Fruit fly (Drosophila melanogaster) whole organism, embryonic: ENCODE measurements around the gene dnc.

ENCODE experiments used
- ATbp ChIP-seq: fragments of 200-800 bp; sonication (Bioruptor generic); optimal IDR thresholded peaks from 2 replicates; lab custom pipeline; 2017; ENCODE audit warnings: missing biosample characterization, mild to moderate bottlenecking, missing genetic modification characterization, missing genetic modification reagents
- Adf1 ChIP-seq: fragments of 200-800 bp; sonication (Bioruptor generic); IDR thresholded peaks from 2 replicates; pipeline ENCODE4 v1.3.6; 2022; ENCODE audit warnings: missing biosample characterization, missing genetic modification characterization
- Atf3 ChIP-seq: fragments of 200-800 bp; sonication (Bioruptor generic); optimal IDR thresholded peaks from 3 replicates; lab custom pipeline; 2016; ENCODE audit warnings: missing biosample characterization, missing genetic modification characterization
- CG10147 ChIP-seq: fragments of 200-800 bp; sonication (Bioruptor generic); optimal IDR thresholded peaks from 2 replicates; lab custom pipeline; 2019; ENCODE audit warnings: missing biosample characterization, mild to moderate bottlenecking, missing genetic modification characterization, moderate library complexity
- CG10209 ChIP-seq: fragments of 200-800 bp; sonication (Bioruptor generic); optimal IDR thresholded peaks from 3 replicates; lab custom pipeline; 2017; ENCODE audit warnings: missing biosample characterization, mild to moderate bottlenecking, missing genetic modification characterization, missing genetic modification reagents
- CG1024 ChIP-seq: fragments of 200-800 bp; sonication (Bioruptor generic); IDR thresholded peaks from 2 replicates; pipeline ENCODE4 v1.3.6; 2022; ENCODE audit warnings: missing biosample characterization, missing genetic modification characterization
- CG10543 ChIP-seq: fragments of 200-800 bp; sonication (Bioruptor generic); optimal IDR thresholded peaks from 3 replicates; lab custom pipeline; 2017; ENCODE audit warnings: missing biosample characterization, mild to moderate bottlenecking, missing genetic modification characterization, moderate library complexity
- CG10959 ChIP-seq: fragments of 200-800 bp; sonication (Bioruptor generic); IDR thresholded peaks from 2 replicates; pipeline ENCODE4 v1.3.6; 2022; ENCODE audit warnings: missing biosample characterization, missing genetic modification characterization
- CG10979 ChIP-seq: fragments of 200-800 bp; sonication (Bioruptor generic); optimal IDR thresholded peaks from 2 replicates; lab custom pipeline; 2018; ENCODE audit warnings: missing biosample characterization, mild to moderate bottlenecking, missing genetic modification characterization, moderate library complexity
- CG11247 ChIP-seq: fragments of 200-800 bp; sonication (Bioruptor generic); IDR thresholded peaks from 2 replicates; pipeline ENCODE4 v1.3.6; 2022; ENCODE audit warnings: missing biosample characterization, missing genetic modification characterization
- CG11456 ChIP-seq: fragments of 200-800 bp; sonication (Bioruptor generic); IDR thresholded peaks from 3 replicates; pipeline ENCODE4 v1.3.6; 2022; ENCODE audit warnings: missing biosample characterization, missing genetic modification characterization
- CG12299 ChIP-seq: fragments of 200-800 bp; sonication (Bioruptor generic); optimal IDR thresholded peaks from 2 replicates; lab custom pipeline; 2018; ENCODE audit warnings: missing biosample characterization, mild to moderate bottlenecking, missing genetic modification characterization
- CG1233 ChIP-seq: fragments of 200-800 bp; sonication (Bioruptor generic); optimal IDR thresholded peaks from 4 replicates; lab custom pipeline; 2018; ENCODE audit warnings: missing biosample characterization, mild to moderate bottlenecking, missing genetic modification characterization
- CG15479 ChIP-seq: fragments of 200-800 bp; sonication (Bioruptor generic); optimal IDR thresholded peaks from 3 replicates; lab custom pipeline; 2019; ENCODE audit warnings: missing biosample characterization, mild to moderate bottlenecking, missing genetic modification characterization, moderate library complexity
- CG15696 ChIP-seq: fragments of 200-800 bp; sonication (Bioruptor generic); optimal IDR thresholded peaks from 2 replicates; lab custom pipeline; 2019; ENCODE audit warnings: missing biosample characterization, mild to moderate bottlenecking, missing genetic modification characterization, moderate library complexity
- CG16863 ChIP-seq: fragments of 200-800 bp; sonication (Bioruptor generic); optimal IDR thresholded peaks from 3 replicates; lab custom pipeline; 2016; ENCODE audit warnings: missing biosample characterization, missing genetic modification characterization
- CG1792 ChIP-seq: fragments of 200-800 bp; sonication (Bioruptor generic); optimal IDR thresholded peaks from 2 replicates; lab custom pipeline; 2016; ENCODE audit warnings: missing biosample characterization, missing genetic modification characterization
- CG18011 ChIP-seq: fragments of 200-800 bp; sonication (Bioruptor generic); optimal IDR thresholded peaks from 2 replicates; lab custom pipeline; 2017; ENCODE audit warnings: missing biosample characterization, missing genetic modification characterization, mild to moderate bottlenecking, moderate library complexity, missing genotype
- CG4404 ChIP-seq: fragments of 200-800 bp; sonication (Bioruptor generic); IDR thresholded peaks from 2 replicates; pipeline ENCODE4 v1.3.6; 2022; ENCODE audit warnings: missing biosample characterization, missing genetic modification characterization
- CG7745 ChIP-seq: fragments of 200-800 bp; sonication (Bioruptor generic); optimal IDR thresholded peaks from 2 replicates; lab custom pipeline; 2018; ENCODE audit warnings: missing biosample characterization, mild to moderate bottlenecking, missing genetic modification characterization, moderate library complexity
- CG8944 ChIP-seq: fragments of 200-800 bp; sonication (Bioruptor generic); optimal IDR thresholded peaks from 3 replicates; lab custom pipeline; 2016; ENCODE audit warnings: missing biosample characterization, missing genetic modification characterization
- CG9215 ChIP-seq: fragments of 200-800 bp; sonication (Bioruptor generic); IDR thresholded peaks from 2 replicates; pipeline ENCODE4 v1.3.6; 2022; ENCODE audit warnings: missing biosample characterization, missing genetic modification characterization
- CG9817 ChIP-seq: fragments of 200-800 bp; sonication (Bioruptor generic); optimal IDR thresholded peaks from 2 replicates; lab custom pipeline; 2018; ENCODE audit warnings: missing biosample characterization, mild to moderate bottlenecking, missing genetic modification characterization, moderate library complexity
- Chrac-16 ChIP-seq: fragments of 200-800 bp; sonication (Bioruptor generic); optimal IDR thresholded peaks from 3 replicates; lab custom pipeline; 2016; ENCODE audit warnings: missing biosample characterization, missing genetic modification characterization
- CrebB ChIP-seq: fragments of 200-800 bp; sonication (Bioruptor generic); optimal IDR thresholded peaks from 3 replicates; lab custom pipeline; 2018; ENCODE audit warnings: missing biosample characterization, mild to moderate bottlenecking, missing genetic modification characterization
- Ets65A ChIP-seq: fragments of 200-800 bp; sonication (Bioruptor generic); peaks from one replicate; lab custom pipeline; 2016; ENCODE audit warnings: missing biosample characterization, missing genetic modification characterization
- Fer3 ChIP-seq: fragments of 200-800 bp; sonication (Bioruptor generic); optimal IDR thresholded peaks from 2 replicates; lab custom pipeline; 2018; ENCODE audit warnings: missing biosample characterization, mild to moderate bottlenecking, missing genetic modification characterization, moderate library complexity
- Gug ChIP-seq: fragments of 200-800 bp; sonication (Bioruptor generic); IDR thresholded peaks from 4 replicates; pipeline ENCODE4 v1.3.6; 2022; ENCODE audit warnings: missing biosample characterization, missing genetic modification characterization
- HHEX ChIP-seq: fragments of 200-800 bp; sonication (Bioruptor generic); optimal IDR thresholded peaks from 3 replicates; lab custom pipeline; 2017; ENCODE audit warnings: missing biosample characterization, mild to moderate bottlenecking, missing genetic modification characterization, missing genetic modification reagents
- Kr ChIP-seq: fragments of 200-800 bp; sonication (Bioruptor generic); optimal IDR thresholded peaks from 2 replicates; lab custom pipeline; 2017; ENCODE audit warnings: missing biosample characterization, mild to moderate bottlenecking, missing genetic modification characterization
- Nf-YC ChIP-seq: fragments of 200-800 bp; optimal IDR thresholded peaks from 3 replicates; lab custom pipeline; 2019; ENCODE audit warnings: missing biosample characterization, mild to moderate bottlenecking, missing genetic modification characterization, moderate library complexity
- Optix ChIP-seq: fragments of 200-800 bp; sonication (Bioruptor generic); IDR thresholded peaks from 3 replicates; pipeline ENCODE4 v1.3.6; 2022; ENCODE audit warnings: missing biosample characterization, missing genetic modification characterization
- Poxn ChIP-seq: fragments of 200-800 bp; sonication (Bioruptor generic); IDR thresholded peaks from 2 replicates; pipeline ENCODE4 v1.3.6; 2022; ENCODE audit warnings: missing biosample characterization, missing genetic modification characterization
- Spps ChIP-seq: fragments of 200-800 bp; sonication (Bioruptor generic); optimal IDR thresholded peaks from 2 replicates; lab custom pipeline; 2018; ENCODE audit warnings: missing biosample characterization, mild to moderate bottlenecking, missing genetic modification characterization
- gcm2 ChIP-seq: fragments of 200-800 bp; sonication (Bioruptor generic); optimal IDR thresholded peaks from 2 replicates; lab custom pipeline; 2016; ENCODE audit warnings: missing biosample characterization, missing genetic modification characterization
- grn ChIP-seq: fragments of 200-800 bp; sonication (Bioruptor generic); optimal IDR thresholded peaks from 3 replicates; lab custom pipeline; 2017; ENCODE audit warnings: missing biosample characterization, missing genetic modification characterization
- hb ChIP-seq: fragments of 200-800 bp; sonication (Bioruptor generic); IDR thresholded peaks from 3 replicates; pipeline ENCODE4 v1.3.6; 2022; ENCODE audit warnings: missing biosample characterization, missing genetic modification characterization; ENCODE audit not compliant: partially characterized antibody
- hkb ChIP-seq, 2 experiments: fragments of 200-800 bp in 1 of 2; fragments of >200 bp in 1 of 2; sonication (Bioruptor generic) in 1 of 2; IDR thresholded peaks in 1 of 2; optimal IDR thresholded peaks in 1 of 2; 2 replicates each; pipeline versions ENCODE4 v1.3.6 to Lab custom; 2017 to 2022; ENCODE audit warnings: missing biosample characterization in 1 of 2, missing genetic modification characterization in 1 of 2
- jing ChIP-seq: fragments of 200-800 bp; sonication (Bioruptor generic); optimal IDR thresholded peaks from 2 replicates; lab custom pipeline; 2018; ENCODE audit warnings: missing biosample characterization, mild to moderate bottlenecking, missing genetic modification characterization
- ken ChIP-seq: fragments of 200-800 bp; sonication (Bioruptor generic); IDR thresholded peaks from 3 replicates; pipeline ENCODE4 v1.3.6; 2022; ENCODE audit warnings: missing biosample characterization, missing genetic modification characterization
- nom ChIP-seq: fragments of 200-800 bp; sonication (Bioruptor generic); optimal IDR thresholded peaks from 2 replicates; lab custom pipeline; 2017; ENCODE audit warnings: missing biosample characterization, missing genetic modification characterization, mild to moderate bottlenecking, moderate library complexity, missing genetic modification reagents
- odd ChIP-seq: fragments of 200-800 bp; sonication (Bioruptor generic); optimal IDR thresholded peaks from 2 replicates; lab custom pipeline; 2017; ENCODE audit warnings: missing biosample characterization, mild to moderate bottlenecking, missing genetic modification characterization
- pzg ChIP-seq: fragments of 200-800 bp; sonication (Bioruptor generic); optimal IDR thresholded peaks from 3 replicates; lab custom pipeline; 2018; ENCODE audit warnings: missing biosample characterization, mild to moderate bottlenecking, missing genetic modification characterization, moderate library complexity
- scrt ChIP-seq: fragments of 200-800 bp; sonication (Bioruptor generic); optimal IDR thresholded peaks from 2 replicates; lab custom pipeline; 2018; ENCODE audit warnings: missing biosample characterization, mild to moderate bottlenecking, missing genetic modification characterization, moderate library complexity
- sens ChIP-seq: fragments of 200-800 bp; sonication (Bioruptor generic); peaks from one replicate; lab custom pipeline; 2016; ENCODE audit warnings: missing biosample characterization, missing genetic modification characterization
- sima ChIP-seq: fragments of 200-800 bp; sonication (Bioruptor generic); optimal IDR thresholded peaks from 2 replicates; lab custom pipeline; 2016; ENCODE audit warnings: missing biosample characterization, missing genetic modification characterization
- slou ChIP-seq: fragments of 200-800 bp; sonication (Bioruptor generic); optimal IDR thresholded peaks from 3 replicates; lab custom pipeline; 2016; ENCODE audit warnings: missing biosample characterization, missing genetic modification characterization
- tgo ChIP-seq: fragments of 200-800 bp; sonication (Bioruptor generic); IDR thresholded peaks from 3 replicates; pipeline ENCODE4 v1.3.6; 2022; ENCODE audit warnings: missing biosample characterization, missing genetic modification characterization
- tio ChIP-seq: fragments of 200-800 bp; sonication (Bioruptor generic); optimal IDR thresholded peaks from 2 replicates; lab custom pipeline; 2017; ENCODE audit warnings: missing biosample characterization, missing genetic modification characterization, inconsistent platforms
- zf30C ChIP-seq: fragments of 200-800 bp; sonication (Bioruptor generic); optimal IDR thresholded peaks from 3 replicates; lab custom pipeline; 2018; ENCODE audit warnings: missing biosample characterization, mild to moderate bottlenecking, missing genetic modification characterization

Gene dnc

DNA sequence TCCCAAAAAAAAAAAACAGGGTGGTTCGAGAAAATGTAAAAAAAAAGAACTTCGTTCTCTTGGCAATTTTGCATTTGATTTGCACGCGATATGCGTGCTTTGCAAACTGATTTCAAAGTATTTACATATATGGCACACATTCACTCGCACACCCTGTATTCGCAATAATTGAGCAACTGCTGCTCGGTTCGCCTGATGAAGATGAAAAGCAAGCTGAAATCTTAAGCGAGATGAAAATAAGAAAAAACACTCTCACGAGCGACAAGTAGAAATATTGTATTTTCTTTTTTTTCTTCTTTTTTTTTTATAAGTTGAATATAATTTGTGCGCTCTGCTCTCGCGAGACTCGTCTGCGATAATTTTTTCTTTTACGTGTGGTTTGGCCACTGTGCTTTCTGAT lies 152.7 kb downstream of the dnc start (continued):
- TF ChIP-seq Chrac-16 (GFP tag; lab: Kevin White, UChicago) (peak; percentile 55), CG1233 (GFP tag; lab: Kevin White, UChicago) (peak; percentile 64), Fer3 (tag; lab: Kevin White, UChicago) (peak; percentile 76), CG10147 (GFP tag; lab: Kevin White, UChicago) (peak; percentile 69), CG8944 (GFP tag; lab: Kevin White, UChicago) (peak; percentile 47), jing (peak; percentile 16), grn (no peak), CG1024 (GFP tag; lab: Robert Waterston, UW) (peak; percentile 53; the same call in 1 of the 2 replicates), zf30C (no peak), CG1792 (GFP tag; lab: Kevin White, UChicago) (peak; percentile 35), ATbp (GFP tag; lab: Kevin White, UChicago) (peak; percentile 61), hkb (optimal IDR thresholded peaks at IDR 0.05; lab: Kevin White, UChicago) (no peak), hkb (GFP tag; IDR thresholded peaks at IDR 0.05; lab: Robert Waterston, UW) (peak; percentile 89), CrebB (tag; lab: Kevin White, UChicago) (peak; percentile 49), Atf3 (GFP tag; lab: Kevin White, UChicago) (peak; percentile 14), CG10209 (GFP tag; lab: Kevin White, UChicago) (peak; percentile 62), CG7745 (tag; lab: Kevin White, UChicago) (no peak), CG9215 (peak; percentile 58), Adf1 (GFP tag; lab: Robert Waterston, UW) (peak; percentile 46; the same call in 1 of the 2 replicates), CG18011 (GFP tag; lab: Kevin White, UChicago) (peak; percentile 75), CG11456 (GFP tag; lab: Robert Waterston, UW) (peak; percentile 84), CG4404 (peak; percentile 51), Spps (no peak), slou (GFP tag; lab: Kevin White, UChicago) (peak; percentile 47), CG10959 (no peak), CG10543 (GFP tag; lab: Kevin White, UChicago) (peak; percentile 87), Gug (GFP tag; lab: Robert Waterston, UW) (peak; percentile 61; the same call in 2 of the 4 replicates), CG16863 (GFP tag; lab: Kevin White, UChicago) (peak; percentile 45), Nf-YC (tag; lab: Kevin White, UChicago) (peak; percentile 56), hb (no peak), tio (GFP tag; lab: Kevin White, UChicago) (peak; percentile 17), Ets65A (GFP tag; lab: Kevin White, UChicago) (peak; percentile 94), CG15479 (no peak), odd (GFP tag; lab: Kevin White, UChicago) (peak; percentile 65), CG10979 (tag; lab: Kevin White, UChicago) (peak; percentile 30), nom (peak; percentile 57), sima (GFP tag; lab: Kevin White, UChicago) (peak; percentile 24), HHEX (GFP tag; lab: Kevin White, UChicago) (peak; percentile 78), ken (GFP tag; lab: Robert Waterston, UW) (peak; percentile 76; the same call in 2 of the 3 replicates), Poxn (GFP tag; lab: Robert Waterston, UW) (no peak), tgo (GFP tag; lab: Robert Waterston, UW) (peak; percentile 74; the same call in 2 of the 3 replicates), gcm2 (GFP tag; lab: Kevin White, UChicago) (peak; percentile 27), Optix (peak; percentile 75), CG9817 (tag; lab: Kevin White, UChicago) (peak; percentile 81), CG11247 (GFP tag; lab: Robert Waterston, UW) (peak; percentile 69), Kr (no peak), CG15696 (tag; lab: Kevin White, UChicago) (no peak), pzg (no peak), scrt (GFP tag; lab: Kevin White, UChicago) (peak; percentile 70), sens (GFP tag; lab: Kevin White, UChicago) (peak; percentile 94), CG12299 (peak; percentile 35)
